Fruit fly (Drosophila melanogaster) whole organism, embryonic: ENCODE results near the gene TotM.

Experiments
- Atf3 ChIP-seq: fragments of 200-800 bp; sonication (Bioruptor generic); optimal IDR thresholded peaks from 3 replicates; lab custom pipeline; 2016; ENCODE audit warnings: missing biosample characterization, missing genetic modification characterization
- Awh ChIP-seq: fragments of 200-800 bp; sonication (Bioruptor generic); IDR thresholded peaks from 2 replicates; pipeline ENCODE4, ENCODE4 v1.3.6; 2022; ENCODE audit warnings: missing biosample characterization, missing genetic modification characterization
- Bgb ChIP-seq: fragments of 200-800 bp; sonication (Bioruptor generic); IDR thresholded peaks from 2 replicates; pipeline ENCODE4 v1.3.6; 2022; ENCODE audit warnings: missing biosample characterization, missing genetic modification characterization; ENCODE audit not compliant: partially characterized antibody
- CG10462 ChIP-seq: fragments of 200-800 bp; sonication (Bioruptor generic); optimal IDR thresholded peaks from 2 replicates; lab custom pipeline; 2016; ENCODE audit warnings: missing biosample characterization, missing genetic modification characterization
- CG11504 ChIP-seq: fragments of 200-800 bp; sonication (Bioruptor generic); optimal IDR thresholded peaks from 3 replicates; lab custom pipeline; 2019; ENCODE audit warnings: missing biosample characterization, mild to moderate bottlenecking, missing genetic modification characterization, moderate library complexity
- CG1233 ChIP-seq: fragments of 200-800 bp; sonication (Bioruptor generic); optimal IDR thresholded peaks from 4 replicates; lab custom pipeline; 2018; ENCODE audit warnings: missing biosample characterization, mild to moderate bottlenecking, missing genetic modification characterization
- CG12391 ChIP-seq: fragments of 200-800 bp; sonication (Bioruptor generic); optimal IDR thresholded peaks from 3 replicates; lab custom pipeline; 2018; ENCODE audit warnings: missing biosample characterization, mild to moderate bottlenecking, missing genetic modification characterization, moderate library complexity
- CG15601 ChIP-seq: fragments of 200-800 bp; sonication (Bioruptor generic); optimal IDR thresholded peaks from 3 replicates; lab custom pipeline; 2019; ENCODE audit warnings: missing biosample characterization, mild to moderate bottlenecking, missing genetic modification characterization, moderate library complexity
- CG17186 ChIP-seq: fragments of 200-800 bp; sonication (Bioruptor generic); optimal IDR thresholded peaks from 3 replicates; lab custom pipeline; 2017; ENCODE audit warnings: missing biosample characterization, missing genetic modification reagents, missing genetic modification characterization
- CG17612 ChIP-seq: fragments of 200-800 bp; sonication (Bioruptor generic); IDR thresholded peaks from 2 replicates; pipeline ENCODE4 v1.3.6; 2022; ENCODE audit warnings: missing biosample characterization, missing genetic modification characterization
- CG1832 ChIP-seq: fragments of 200-800 bp; sonication (Bioruptor generic); optimal IDR thresholded peaks from 2 replicates; lab custom pipeline; 2017; ENCODE audit warnings: missing biosample characterization, mild to moderate bottlenecking, missing genetic modification characterization, inconsistent platforms
- CG2129 ChIP-seq: fragments of 200-800 bp; sonication (Bioruptor generic); IDR thresholded peaks from 2 replicates; pipeline ENCODE4 v1.3.6; 2022; ENCODE audit warnings: missing biosample characterization, missing genetic modification characterization; ENCODE audit not compliant: partially characterized antibody
- CG31224 ChIP-seq: fragments of 200-800 bp; sonication (Bioruptor generic); IDR thresholded peaks from 2 replicates; pipeline ENCODE4 v1.3.6; 2022; ENCODE audit warnings: missing biosample characterization, missing genetic modification characterization
- CG32532 ChIP-seq: fragments of 200-800 bp; sonication (Bioruptor generic); IDR thresholded peaks from 2 replicates; pipeline ENCODE4 v1.3.6; 2022; ENCODE audit warnings: missing biosample characterization, missing genetic modification characterization
- CG34376 ChIP-seq: fragments of 200-800 bp; sonication (Bioruptor generic); optimal IDR thresholded peaks from 2 replicates; lab custom pipeline; 2018; ENCODE audit warnings: missing biosample characterization, mild to moderate bottlenecking, missing genetic modification characterization
- CG3838 ChIP-seq: fragments of 200-800 bp; sonication (Bioruptor generic); optimal IDR thresholded peaks from 3 replicates; lab custom pipeline; 2016; ENCODE audit warnings: missing biosample characterization, missing genetic modification characterization
- CG4617 ChIP-seq: fragments of 200-800 bp; sonication (Bioruptor generic); optimal IDR thresholded peaks from 3 replicates; lab custom pipeline; 2016; ENCODE audit warnings: missing biosample characterization, missing genetic modification characterization, borderline replicate concordance
- CG6175 ChIP-seq: fragments of 200-800 bp; sonication (Bioruptor generic); IDR thresholded peaks from 3 replicates; pipeline ENCODE4 v1.3.6; 2022; ENCODE audit warnings: missing biosample characterization, missing genetic modification characterization
- CG6765 ChIP-seq: fragments of 200-800 bp; sonication (Bioruptor generic); optimal IDR thresholded peaks from 3 replicates; lab custom pipeline; 2017; ENCODE audit warnings: missing biosample characterization, mild to moderate bottlenecking, missing genetic modification characterization
- CG7786 ChIP-seq: fragments of 200-800 bp; sonication (Bioruptor generic); optimal IDR thresholded peaks from 2 replicates; lab custom pipeline; 2016; ENCODE audit warnings: missing biosample characterization, missing genetic modification characterization
- CG7928 ChIP-seq: fragments of 200-800 bp; sonication (Bioruptor generic); optimal IDR thresholded peaks from 2 replicates; lab custom pipeline; 2017; ENCODE audit warnings: missing biosample characterization, mild to moderate bottlenecking, missing genetic modification characterization
- CG8359 ChIP-seq: fragments of 200-800 bp; sonication (Bioruptor generic); optimal IDR thresholded peaks from 2 replicates; lab custom pipeline; 2017; ENCODE audit warnings: missing biosample characterization, mild to moderate bottlenecking, missing genetic modification characterization, borderline replicate concordance
- CG8944 ChIP-seq: fragments of 200-800 bp; sonication (Bioruptor generic); optimal IDR thresholded peaks from 3 replicates; lab custom pipeline; 2016; ENCODE audit warnings: missing biosample characterization, missing genetic modification characterization
- CHES-1-like ChIP-seq: fragments of 200-800 bp; sonication (Bioruptor generic); optimal IDR thresholded peaks from 2 replicates; lab custom pipeline; 2016; ENCODE audit warnings: missing biosample characterization, missing genetic modification characterization
- CoRest ChIP-seq: fragments of 200-800 bp; sonication (Bioruptor generic); optimal IDR thresholded peaks from 3 replicates; lab custom pipeline; 2018; ENCODE audit warnings: missing biosample characterization, mild to moderate bottlenecking, missing genetic modification characterization, moderate library complexity
- HmgZ ChIP-seq: fragments of 200-800 bp; sonication (Bioruptor generic); optimal IDR thresholded peaks from 2 replicates; lab custom pipeline; 2018; ENCODE audit warnings: missing biosample characterization, mild to moderate bottlenecking, missing genetic modification characterization
- Hr78 ChIP-seq, 2 experiments: fragments of 200-800 bp in 1 of 2; fragments of >200 bp in 1 of 2; sonication (Bioruptor generic) in 1 of 2; optimal IDR thresholded peaks; 2 replicates each; lab custom pipeline; 2017 to 2019; ENCODE audit warnings: missing biosample characterization in 2 of 2, missing genetic modification characterization in 2 of 2, mild to moderate bottlenecking in 1 of 2, moderate library complexity in 1 of 2
- Hsf ChIP-seq: fragments of 200-800 bp; sonication (Bioruptor generic); optimal IDR thresholded peaks from 3 replicates; lab custom pipeline; 2016; ENCODE audit warnings: missing biosample characterization, missing genetic modification characterization
- Jarid2 ChIP-seq: fragments of 200-800 bp; sonication (Bioruptor generic); optimal IDR thresholded peaks from 3 replicates; lab custom pipeline; 2017; ENCODE audit warnings: mild to moderate bottlenecking, missing biosample characterization, missing genetic modification reagents, missing genetic modification characterization
- Lim3 ChIP-seq: fragments of 200-800 bp; sonication (Bioruptor generic); IDR thresholded peaks from 2 replicates; pipeline ENCODE4 v1.3.6; 2022; ENCODE audit warnings: missing biosample characterization, missing genetic modification characterization
- PHDP ChIP-seq: fragments of 200-800 bp; sonication (Bioruptor generic); optimal IDR thresholded peaks from 3 replicates; lab custom pipeline; 2018; ENCODE audit warnings: missing biosample characterization, mild to moderate bottlenecking, missing genetic modification characterization, moderate library complexity
- Poxn ChIP-seq: fragments of 200-800 bp; sonication (Bioruptor generic); IDR thresholded peaks from 2 replicates; pipeline ENCODE4 v1.3.6; 2022; ENCODE audit warnings: missing biosample characterization, missing genetic modification characterization
- Rfx ChIP-seq: fragments of 200-800 bp; sonication (Bioruptor generic); IDR thresholded peaks from 2 replicates; pipeline ENCODE4 v1.3.6; 2022; ENCODE audit warnings: missing biosample characterization, missing genetic modification characterization
- Sox100B ChIP-seq: fragments of 200-800 bp; sonication (Bioruptor generic); optimal IDR thresholded peaks from 3 replicates; lab custom pipeline; 2018; ENCODE audit warnings: missing biosample characterization, mild to moderate bottlenecking, missing genetic modification characterization
- YL-1 ChIP-seq: fragments of 200-800 bp; sonication (Bioruptor generic); optimal IDR thresholded peaks from 3 replicates; lab custom pipeline; 2017; ENCODE audit warnings: missing biosample characterization, mild to moderate bottlenecking, missing genetic modification characterization
- ap ChIP-seq: fragments of 200-800 bp; sonication (Bioruptor generic); IDR thresholded peaks from 2 replicates; pipeline ENCODE4 v1.3.6; 2022; ENCODE audit warnings: missing biosample characterization, missing genetic modification characterization
- cato ChIP-seq: fragments of 200-800 bp; sonication (Bioruptor generic); optimal IDR thresholded peaks from 2 replicates; lab custom pipeline; 2016; ENCODE audit warnings: missing biosample characterization, missing genetic modification characterization, borderline replicate concordance
- cg ChIP-seq: fragments of 200-800 bp; sonication (Bioruptor generic); optimal IDR thresholded peaks from 3 replicates; lab custom pipeline; 2019; ENCODE audit warnings: missing biosample characterization, mild to moderate bottlenecking, missing genetic modification characterization, moderate library complexity
- cwo ChIP-seq: fragments of 200-800 bp; sonication (Bioruptor generic); optimal IDR thresholded peaks from 3 replicates; lab custom pipeline; 2017; ENCODE audit warnings: missing biosample characterization, missing genetic modification characterization, mild to moderate bottlenecking, moderate library complexity, missing genetic modification reagents
- dan ChIP-seq: fragments of 200-800 bp; sonication (Bioruptor generic); IDR thresholded peaks from 2 replicates; pipeline ENCODE4 v1.3.6; 2022; ENCODE audit warnings: missing biosample characterization, missing genetic modification characterization
- grn ChIP-seq: fragments of 200-800 bp; sonication (Bioruptor generic); optimal IDR thresholded peaks from 3 replicates; lab custom pipeline; 2017; ENCODE audit warnings: missing biosample characterization, missing genetic modification characterization
- hth ChIP-seq: fragments of >200 bp; optimal IDR thresholded peaks from 2 replicates; lab custom pipeline; 2017; ENCODE audit warnings: inconsistent platforms
- jumu ChIP-seq: fragments of 200-800 bp; sonication (Bioruptor generic); optimal IDR thresholded peaks from 3 replicates; lab custom pipeline; 2016; ENCODE audit warnings: missing biosample characterization, missing genetic modification characterization
- pan ChIP-seq, 4 experiments: fragments of >200 bp in 3 of 4; fragments of 200-800 bp in 1 of 4; sonication (Bioruptor generic) in 1 of 4; optimal IDR thresholded peaks in 3 of 4; IDR thresholded peaks in 1 of 4; 2 replicates each; pipeline versions ENCODE4 v1.3.6 to Lab custom; 2017 to 2022; ENCODE audit warnings: missing biosample characterization in 2 of 4, missing genetic modification characterization in 2 of 4, mixed read lengths in 1 of 4
- pzg ChIP-seq: fragments of 200-800 bp; sonication (Bioruptor generic); optimal IDR thresholded peaks from 3 replicates; lab custom pipeline; 2018; ENCODE audit warnings: missing biosample characterization, mild to moderate bottlenecking, missing genetic modification characterization, moderate library complexity
- rib ChIP-seq: fragments of 200-800 bp; sonication (Bioruptor generic); IDR thresholded peaks from 2 replicates; pipeline ENCODE4 v1.3.6; 2022; ENCODE audit warnings: missing biosample characterization, missing genetic modification characterization
- ro ChIP-seq: fragments of 200-800 bp; sonication (Bioruptor generic); IDR thresholded peaks from 2 replicates; pipeline ENCODE4 v1.3.6; 2022; ENCODE audit warnings: missing biosample characterization, missing genetic modification characterization
- vnd ChIP-seq: fragments of 200-800 bp; sonication (Bioruptor generic); IDR thresholded peaks from 3 replicates; pipeline ENCODE4 v1.3.6; 2022; ENCODE audit warnings: missing biosample characterization, missing genetic modification characterization; ENCODE audit not compliant: partially characterized antibody
- vvl ChIP-seq: fragments of 200-800 bp; sonication (Bioruptor generic); IDR thresholded peaks from 2 replicates; pipeline ENCODE4 v1.3.6; 2022; ENCODE audit warnings: missing biosample characterization, missing genetic modification characterization
- yki ChIP-seq: fragments of >200 bp; optimal IDR thresholded peaks from 3 replicates; lab custom pipeline; 2018

TotM gene

DNA sequence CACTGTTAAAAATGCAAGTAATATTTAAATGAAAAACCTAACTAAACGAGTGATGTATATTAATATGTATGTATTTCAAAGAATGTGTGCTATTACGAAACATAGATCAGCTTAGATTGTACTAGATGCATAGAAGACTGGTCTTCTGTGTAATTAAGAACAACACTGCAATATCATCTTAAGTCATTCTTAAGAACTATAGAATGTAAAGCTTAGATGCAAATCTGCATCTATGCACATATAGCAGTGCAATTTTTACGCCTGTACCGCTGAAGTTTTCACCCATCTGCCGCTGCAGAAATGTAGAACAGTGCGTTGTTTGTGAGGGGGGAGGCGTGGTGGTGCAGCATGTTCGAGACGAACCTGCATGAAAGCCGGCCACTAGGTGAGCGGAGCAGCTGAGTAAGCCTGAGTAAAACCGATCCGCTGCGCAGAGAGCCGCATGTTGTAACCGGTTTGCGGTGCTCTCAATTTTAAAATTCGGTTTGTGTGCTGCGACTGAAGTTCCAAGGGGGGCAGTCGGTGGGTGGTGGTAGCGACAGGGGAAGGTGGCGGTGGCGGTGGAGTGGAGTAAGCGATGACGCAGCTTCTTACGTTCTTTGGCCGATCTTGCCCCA is 32.9 kb upstream of the TotM start (continued):
- no peak for TF ChIP-seq CG17186 (GFP tag; lab: Kevin White, UChicago)
- TF ChIP-seq CHES-1-like (GFP tag; lab: Kevin White, UChicago): no peak
- no peak for TF ChIP-seq jumu (GFP tag; lab: Kevin White, UChicago)
- no peak for TF ChIP-seq CG10462
- TF ChIP-seq ro (GFP tag; lab: Robert Waterston, UW): no peak
- TF ChIP-seq CG17612 (GFP tag; lab: Robert Waterston, UW): no peak
- no peak for TF ChIP-seq pan (optimal IDR thresholded peaks at IDR 0.05; lab: Kevin White, UChicago)
- no peak for TF ChIP-seq pan (GFP tag; optimal IDR thresholded peaks at IDR 0.05 in 1 of 2, IDR thresholded peaks at IDR 0.05 in 1 of 2)
- TF ChIP-seq Poxn: no peak
- peak; percentile 8 for TF ChIP-seq cg (GFP tag; lab: Kevin White, UChicago)
- TF ChIP-seq hth: no peak
- no peak for TF ChIP-seq CG8944 (GFP tag; lab: Kevin White, UChicago)
- no peak for TF ChIP-seq vvl
- TF ChIP-seq CoRest (tag; lab: Kevin White, UChicago): peak; percentile 35
- TF ChIP-seq Hsf (GFP tag; lab: Kevin White, UChicago): no peak
- no peak for TF ChIP-seq Hr78 (GFP tag; optimal IDR thresholded peaks at IDR 0.05; lab: Kevin White, UChicago)
- no peak for TF ChIP-seq CG3838
- TF ChIP-seq grn (GFP tag; lab: Kevin White, UChicago): no peak
- 0 out of 2 replicates have a peak, but pooled peaks have one; percentile 43 for TF ChIP-seq rib (GFP tag; lab: Robert Waterston, UW)
- TF ChIP-seq CG2129 (GFP tag; lab: Robert Waterston, UW): no peak
- no peak for TF ChIP-seq vnd (GFP tag; lab: Robert Waterston, UW)
- no peak for TF ChIP-seq Lim3 (GFP tag; lab: Robert Waterston, UW)
- TF ChIP-seq cato (GFP tag; lab: Kevin White, UChicago): no peak
- peak; percentile 6 for TF ChIP-seq CG12391 (tag; lab: Kevin White, UChicago)
- no peak for TF ChIP-seq Jarid2
- no peak for TF ChIP-seq CG1832 (GFP tag; lab: Kevin White, UChicago)
- TF ChIP-seq CG4617 (GFP tag; lab: Kevin White, UChicago): no peak
- no peak for TF ChIP-seq CG1233
- no peak for TF ChIP-seq CG7786 (GFP tag; lab: Kevin White, UChicago)
- peak; percentile 96 for TF ChIP-seq CG6175 (GFP tag; lab: Robert Waterston, UW)
- no peak for TF ChIP-seq CG31224 (GFP tag; lab: Robert Waterston, UW)
- TF ChIP-seq YL-1 (GFP tag; lab: Kevin White, UChicago): no peak
- TF ChIP-seq yki (lab: Kevin White, UChicago): no peak
- TF ChIP-seq dan (GFP tag; lab: Robert Waterston, UW): no peak
- no peak; the same call in 1 of the 2 replicates for TF ChIP-seq Awh (GFP tag; lab: Robert Waterston, UW)
- TF ChIP-seq Bgb (GFP tag; lab: Robert Waterston, UW): peak; percentile 26; the same call in 1 of the 2 replicates
- peak; percentile 11 for TF ChIP-seq Sox100B (GFP tag; lab: Kevin White, UChicago)
- TF ChIP-seq PHDP (tag; lab: Kevin White, UChicago): peak; percentile 40
- no peak for TF ChIP-seq CG8359 (GFP tag; lab: Kevin White, UChicago)
- TF ChIP-seq cwo (GFP tag; lab: Kevin White, UChicago): no peak
- TF ChIP-seq pzg (GFP tag; lab: Kevin White, UChicago): no peak
- no peak for TF ChIP-seq CG34376
- TF ChIP-seq CG7928 (GFP tag; lab: Kevin White, UChicago): no peak
- no peak for TF ChIP-seq Atf3 (GFP tag; lab: Kevin White, UChicago)
- peak; percentile 29 for TF ChIP-seq CG11504 (tag; lab: Kevin White, UChicago)
- no peak for TF ChIP-seq Rfx (GFP tag; lab: Robert Waterston, UW)
- 0 out of 2 replicates have a peak, but pooled peaks have one; percentile 23 for TF ChIP-seq CG32532 (GFP tag; lab: Robert Waterston, UW)
- no peak for TF ChIP-seq ap (GFP tag; lab: Robert Waterston, UW)
- TF ChIP-seq CG6765 (GFP tag; lab: Kevin White, UChicago): no peak
- no peak for TF ChIP-seq HmgZ (tag; lab: Kevin White, UChicago)
- TF ChIP-seq CG15601 (tag; lab: Kevin White, UChicago): peak; percentile 70
